Worm (Caenorhabditis elegans) whole organism, L3 larva: Measurements from ENCODE around the gene col-12.

Experiments
- R02D3.7 ChIP-seq: fragments of 150-350 bp; optimal IDR thresholded peaks from 2 replicates; lab custom pipeline; 2014; ENCODE audit warnings: missing biosample characterization, missing genetic modification characterization
- nhr-11 ChIP-seq: fragments of 150-350 bp; optimal IDR thresholded peaks from 2 replicates; lab custom pipeline; 2014; ENCODE audit warnings: missing biosample characterization, missing genetic modification characterization
- nhr-12 ChIP-seq: fragments of 150-350 bp; optimal IDR thresholded peaks from 2 replicates; lab custom pipeline; 2014; ENCODE audit warnings: missing biosample characterization, missing genetic modification characterization
- nhr-77 ChIP-seq: fragments of 150-350 bp; optimal IDR thresholded peaks from 2 replicates; lab custom pipeline; 2014; ENCODE audit warnings: missing biosample characterization, missing genetic modification characterization
- zag-1 ChIP-seq: fragments of 150-350 bp; optimal IDR thresholded peaks from 2 replicates; lab custom pipeline; 2014; ENCODE audit warnings: missing biosample characterization, missing genetic modification characterization

DNA sequence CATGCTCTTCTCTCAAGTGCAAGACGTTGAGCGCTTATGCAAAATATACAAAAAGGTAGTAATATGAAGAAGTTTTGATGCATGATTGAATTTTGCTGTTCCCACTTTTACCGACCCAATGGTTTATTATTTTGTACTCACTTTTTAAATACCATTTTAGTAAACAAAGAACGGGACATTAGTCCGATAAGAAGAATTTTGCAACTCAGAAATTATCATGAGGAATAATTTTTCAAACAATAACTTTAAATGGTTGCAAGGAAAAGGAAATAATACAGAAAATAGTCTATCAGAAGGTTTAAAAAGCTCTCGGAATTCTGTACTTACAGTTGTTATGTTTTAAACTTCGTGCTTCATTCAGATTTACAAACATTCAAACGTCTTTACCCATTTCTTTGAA is 10.4 kb downstream of the col-12 start, which contains the start of gene F15H10.9:
- TF ChIP-seq nhr-77 (tag; lab: Kevin White, UChicago), result no peak
- no peak for TF ChIP-seq R02D3.7 (tag; lab: Kevin White, UChicago)
- TF ChIP-seq zag-1, result no peak
- TF ChIP-seq nhr-11 (tag; lab: Kevin White, UChicago), result no peak
- TF ChIP-seq nhr-12 (tag; lab: Kevin White, UChicago), result no peak
